Worm (Caenorhabditis elegans) whole organism, L2 larva: Measurements from ENCODE around the gene C16D9.6.

ENCODE experiments used
- F13H6.1 ChIP-seq: sonication (generic microtip); optimal IDR thresholded peaks from 2 replicates; lab custom pipeline; 2016; ENCODE audit warnings: missing genetic modification characterization, missing compliant biosample characterization
- R02D3.7 ChIP-seq: fragments of 150-350 bp; optimal IDR thresholded peaks from 2 replicates; lab custom pipeline; 2014; ENCODE audit warnings: missing biosample characterization, missing genetic modification characterization
- Y55F3AM.14 ChIP-seq: fragments of 200-800 bp; sonication (Bioruptor generic); optimal IDR thresholded peaks from 2 replicates; lab custom pipeline; 2018; ENCODE audit warnings: mild to moderate bottlenecking, missing genetic modification characterization, missing compliant biosample characterization
- ZK546.5 ChIP-seq: sonication (generic microtip); optimal IDR thresholded peaks from 2 replicates; lab custom pipeline; 2017; ENCODE audit warnings: missing biosample characterization, missing genetic modification characterization
- aly-2 ChIP-seq: fragments of 150-350 bp; optimal IDR thresholded peaks from 2 replicates; lab custom pipeline; 2014; ENCODE audit warnings: missing biosample characterization, missing genetic modification characterization
- ama-1 ChIP-seq: fragments of 150-350 bp; optimal IDR thresholded peaks from 2 replicates; lab custom pipeline; 2018; ENCODE audit warnings: inconsistent platforms
- blmp-1 ChIP-seq: sonication (generic microtip); optimal IDR thresholded peaks from 2 replicates; lab custom pipeline; 2017; ENCODE audit warnings: missing genetic modification characterization, mild to moderate bottlenecking, missing compliant biosample characterization, antibody characterized with exemption, moderate library complexity; ENCODE audit not compliant: insufficient read depth
- crh-2 ChIP-seq: sonication (generic microtip); optimal IDR thresholded peaks from 2 replicates; lab custom pipeline; 2017; ENCODE audit warnings: missing biosample characterization, missing genetic modification characterization
- dmd-4 ChIP-seq: sonication (generic microtip); optimal IDR thresholded peaks from 2 replicates; lab custom pipeline; 2017; ENCODE audit warnings: missing biosample characterization, missing genetic modification characterization
- egl-27 ChIP-seq: sonication (generic microtip); optimal IDR thresholded peaks from 3 replicates; lab custom pipeline; 2017; ENCODE audit warnings: missing biosample characterization, missing genetic modification reagents, missing genetic modification characterization
- elt-1 ChIP-seq: fragments of 150-350 bp; optimal IDR thresholded peaks from 2 replicates; lab custom pipeline; 2014; ENCODE audit warnings: missing biosample characterization, missing genetic modification characterization
- elt-3 ChIP-seq: sonication (generic microtip); optimal IDR thresholded peaks from 2 replicates; lab custom pipeline; 2017; ENCODE audit warnings: missing biosample characterization, missing genetic modification characterization
- fos-1 ChIP-seq: fragments of 150-350 bp; optimal IDR thresholded peaks from 2 replicates; lab custom pipeline; 2014; ENCODE audit warnings: missing biosample characterization, missing genetic modification characterization
- gmeb-1 ChIP-seq: fragments of 150-350 bp; optimal IDR thresholded peaks from 2 replicates; lab custom pipeline; 2014; ENCODE audit warnings: missing biosample characterization, missing genetic modification characterization
- lin-11 ChIP-seq: fragments of 150-350 bp; sonication (generic microtip); optimal IDR thresholded peaks from 2 replicates; lab custom pipeline; 2014; ENCODE audit warnings: missing biosample characterization, missing genetic modification characterization, inconsistent platforms, mixed read lengths
- lin-39 ChIP-seq: fragments of 150-350 bp; optimal IDR thresholded peaks from 2 replicates; lab custom pipeline; 2014; ENCODE audit warnings: missing biosample characterization, missing genetic modification reagents, missing genetic modification characterization
- lsy-2 ChIP-seq, 2 experiments: fragments of 150-350 bp in 1 of 2; sonication (generic microtip) in 1 of 2; optimal IDR thresholded peaks; 2 replicates each; lab custom pipeline; 2014 to 2017; ENCODE audit warnings: missing biosample characterization in 2 of 2, missing genetic modification characterization in 2 of 2
- mab-5 ChIP-seq: fragments of 150-350 bp; optimal IDR thresholded peaks from 2 replicates; lab custom pipeline; 2014; ENCODE audit warnings: missing biosample characterization, missing genetic modification characterization
- mbf-1 ChIP-seq: sonication (generic microtip); optimal IDR thresholded peaks from 2 replicates; lab custom pipeline; 2017; ENCODE audit warnings: missing biosample characterization, missing genetic modification characterization
- nhr-12 ChIP-seq: fragments of 150-350 bp; optimal IDR thresholded peaks from 2 replicates; lab custom pipeline; 2014; ENCODE audit warnings: missing biosample characterization, missing genetic modification characterization
- nhr-21 ChIP-seq: fragments of 150-350 bp; optimal IDR thresholded peaks from 2 replicates; lab custom pipeline; 2014; ENCODE audit warnings: missing biosample characterization, missing genetic modification characterization
- nhr-23 ChIP-seq: fragments of 150-350 bp; optimal IDR thresholded peaks from 2 replicates; lab custom pipeline; 2014; ENCODE audit warnings: missing biosample characterization, missing genetic modification reagents, missing genetic modification characterization
- nhr-237 ChIP-seq: fragments of 150-350 bp; optimal IDR thresholded peaks from 2 replicates; lab custom pipeline; 2014; ENCODE audit warnings: missing biosample characterization, missing genetic modification characterization
- nhr-25 ChIP-seq: fragments of 150-350 bp; sonication (generic microtip); optimal IDR thresholded peaks from 3 replicates; lab custom pipeline; 2014; ENCODE audit warnings: missing biosample characterization, missing genetic modification characterization
- nhr-6 ChIP-seq: fragments of 150-350 bp; optimal IDR thresholded peaks from 2 replicates; lab custom pipeline; 2014; ENCODE audit warnings: missing biosample characterization, missing genetic modification characterization
- sem-4 ChIP-seq: fragments of 150-350 bp; optimal IDR thresholded peaks from 2 replicates; lab custom pipeline; 2014; ENCODE audit warnings: missing biosample characterization, missing genetic modification reagents, missing genetic modification characterization
- skn-1 ChIP-seq: sonication (generic microtip); optimal IDR thresholded peaks from 2 replicates; lab custom pipeline; 2017; ENCODE audit warnings: missing biosample characterization, missing genetic modification characterization
- sma-3 ChIP-seq: sonication (generic microtip); optimal IDR thresholded peaks from 2 replicates; lab custom pipeline; 2016; ENCODE audit warnings: missing genetic modification reagents, missing genetic modification characterization, missing compliant biosample characterization
- snpc-4 ChIP-seq: fragments of 150-350 bp; optimal IDR thresholded peaks from 2 replicates; lab custom pipeline; 2014; ENCODE audit warnings: missing biosample characterization, missing genetic modification characterization
- unc-39 ChIP-seq: fragments of 150-350 bp; optimal IDR thresholded peaks from 2 replicates; lab custom pipeline; 2014; ENCODE audit warnings: missing biosample characterization, missing genetic modification characterization
- unc-55 ChIP-seq: fragments of 150-350 bp; sonication (generic microtip); optimal IDR thresholded peaks from 3 replicates; lab custom pipeline; 2014; ENCODE audit warnings: missing biosample characterization, missing genetic modification reagents, missing genetic modification characterization
- unc-62 ChIP-seq: fragments of 150-350 bp; optimal IDR thresholded peaks from 2 replicates; lab custom pipeline; 2014; ENCODE audit warnings: missing biosample characterization, missing genetic modification reagents, missing genetic modification characterization
- zag-1 ChIP-seq: fragments of 150-350 bp; optimal IDR thresholded peaks from 2 replicates; lab custom pipeline; 2014; ENCODE audit warnings: missing biosample characterization, missing genetic modification characterization
- ztf-4 ChIP-seq: fragments of 150-350 bp; optimal IDR thresholded peaks from 2 replicates; lab custom pipeline; 2014; ENCODE audit warnings: missing biosample characterization, missing genetic modification characterization

The C16D9.6 gene

ce11 chrV:8250208-8250607 lies at the start of gene C16D9.6:
TSS of gene C16D9.6 (minus strand) at chrV:8250308.
- no peak for TF ChIP-seq gmeb-1 (tag; lab: Kevin White, UChicago)
- no peak for TF ChIP-seq elt-3 (tag; lab: Kevin White, UChicago)
- no peak for TF ChIP-seq nhr-12 (tag; lab: Kevin White, UChicago)
- no peak for TF ChIP-seq ama-1 (lab: Kevin White, UChicago)
- no peak for TF ChIP-seq snpc-4 (tag; lab: Kevin White, UChicago)
- TF ChIP-seq, all 48 proteins: peak for 0

DNA sequence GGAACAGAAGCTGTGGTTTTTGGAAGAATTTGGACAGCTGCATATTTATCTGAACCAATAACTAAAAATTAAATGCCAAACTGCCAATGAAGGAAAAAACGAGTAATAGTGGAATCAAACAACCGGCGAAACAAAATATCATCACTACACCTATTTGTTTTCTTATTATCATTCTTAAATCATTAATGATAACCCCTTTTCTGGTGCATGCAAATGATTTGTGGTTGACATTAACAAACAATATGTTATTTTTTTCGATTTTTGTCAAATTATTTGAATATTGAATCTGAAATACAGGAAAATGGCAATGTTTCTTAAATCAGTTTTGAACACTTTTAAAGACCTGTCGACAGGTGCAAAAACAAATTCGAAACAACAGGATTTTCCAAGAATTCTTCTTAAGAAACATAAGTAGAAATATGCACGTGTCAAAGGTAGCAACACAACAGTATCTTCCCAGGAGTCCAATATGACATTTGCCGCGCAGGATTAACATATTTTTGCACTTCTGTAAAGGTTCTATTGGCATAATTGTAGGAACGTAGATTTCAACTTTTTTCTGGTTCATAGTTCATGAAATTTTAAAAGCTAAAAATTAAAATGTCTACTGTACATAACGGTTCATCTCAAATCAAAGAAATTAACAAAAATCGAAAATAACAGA lies 49.2 kb upstream of the C16D9.6 start, which contains the start of gene W02D7.5:
Gene W02D7.5 (minus strand): TSS at position 51 of the 664 bp plus-strand sequence.
- TF ChIP-seq mbf-1 (no peak), nhr-23 (no peak), dmd-4 (tag; lab: Kevin White, UChicago) (no peak)

DNA sequence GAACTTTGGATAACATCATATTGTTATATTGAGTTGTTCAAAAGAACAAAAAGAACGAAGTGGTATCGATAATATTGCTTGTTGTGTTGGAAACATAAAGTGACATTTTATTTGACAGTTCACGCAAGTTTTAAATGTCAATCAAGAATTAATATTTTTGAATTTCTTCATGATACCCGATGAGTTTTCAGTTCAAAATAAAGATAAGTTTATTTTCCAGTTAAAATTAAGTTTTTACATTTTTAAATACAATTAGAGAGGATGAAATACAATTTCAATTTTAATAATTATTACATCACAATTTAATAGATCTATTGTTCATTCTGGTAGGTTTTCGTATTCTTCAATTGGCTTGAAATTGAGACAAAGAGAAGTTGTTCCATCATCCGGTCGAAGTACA lies 47.4 kb upstream of the C16D9.6 start, which contains the start of gene W02D7.4:
Gene W02D7.4 (minus strand): TSS at position 101 of the 400 bp plus-strand sequence.
- TF ChIP-seq ZK546.5 (tag; lab: Kevin White, UChicago) (no peak), crh-2 (tag; lab: Kevin White, UChicago) (no peak), aly-2 (tag; lab: Kevin White, UChicago) (no peak), snpc-4 (tag; lab: Kevin White, UChicago) (no peak), lsy-2 (tag; optimal IDR thresholded peaks at IDR 0.05; lab: Kevin White, UChicago) (no peak), nhr-6 (no peak), ztf-4 (tag; lab: Kevin White, UChicago) (no peak), elt-3 (tag; lab: Kevin White, UChicago) (no peak), elt-1 (tag; lab: Kevin White, UChicago) (no peak)
- TF ChIP-seq, all 48 proteins: peak for 0

DNA sequence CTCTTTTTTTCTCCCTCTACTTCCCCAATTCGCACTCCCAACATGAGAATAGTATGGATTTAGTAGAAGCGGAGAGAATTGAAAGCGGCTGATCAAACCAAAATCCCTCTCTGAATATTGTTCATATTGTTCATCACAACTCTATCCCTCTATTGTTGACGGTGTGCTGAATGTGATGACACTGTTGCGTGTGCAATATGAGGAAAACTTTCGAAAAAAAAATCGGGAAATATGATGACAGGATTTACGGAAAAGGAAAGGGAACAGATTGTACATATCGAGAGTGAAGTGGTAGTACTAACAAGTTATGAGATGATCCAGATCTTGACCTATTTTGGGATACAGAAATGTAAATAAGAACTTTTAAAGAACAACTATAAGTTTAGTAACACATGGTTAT lies 45.8 kb upstream of the C16D9.6 start, which contains the start of gene smex-1:
Gene smex-1 (minus strand): TSS at position 101 of the 400 bp plus-strand sequence.
- no peak for TF ChIP-seq unc-55
- no peak for TF ChIP-seq unc-62
- no peak for TF ChIP-seq dmd-4 (tag; lab: Kevin White, UChicago)
- no peak for TF ChIP-seq R02D3.7 (tag; lab: Kevin White, UChicago)
- TF ChIP-seq lin-39 (tag; lab: Kevin White, UChicago): no peak
- TF ChIP-seq ZK546.5 (tag; lab: Kevin White, UChicago): no peak
- no peak for TF ChIP-seq nhr-23
- no peak for TF ChIP-seq nhr-25
- no peak for TF ChIP-seq crh-2 (tag; lab: Kevin White, UChicago)
- no peak for TF ChIP-seq Y55F3AM.14
- TF ChIP-seq unc-39 (tag; lab: Kevin White, UChicago): no peak
- TF ChIP-seq zag-1 (tag; lab: Kevin White, UChicago): no peak
- TF ChIP-seq lin-11 (tag; lab: Kevin White, UChicago): no peak
- no peak for TF ChIP-seq fos-1 (tag; lab: Kevin White, UChicago)
- no peak for TF ChIP-seq F13H6.1 (tag; lab: Kevin White, UChicago)
- no peak for TF ChIP-seq ztf-4 (tag; lab: Kevin White, UChicago)
- TF ChIP-seq nhr-6: no peak
- TF ChIP-seq nhr-237: no peak
- no peak for TF ChIP-seq gmeb-1 (tag; lab: Kevin White, UChicago)

- no peak for TF ChIP-seq zag-1 (tag; lab: Kevin White, UChicago)
- no peak for TF ChIP-seq unc-39 (tag; lab: Kevin White, UChicago)
- no peak for TF ChIP-seq Y55F3AM.14
- TF ChIP-seq unc-55: no peak
- no peak for TF ChIP-seq egl-27 (tag; lab: Kevin White, UChicago)
- no peak for TF ChIP-seq gmeb-1 (tag; lab: Kevin White, UChicago)
- TF ChIP-seq skn-1: no peak
- TF ChIP-seq lin-39 (tag; lab: Kevin White, UChicago): no peak
- TF ChIP-seq dmd-4 (tag; lab: Kevin White, UChicago): no peak
- TF ChIP-seq lsy-2 (tag; optimal IDR thresholded peaks at IDR 0.05; lab: Kevin White, UChicago): no peak
- no peak for TF ChIP-seq nhr-21
- TF ChIP-seq sma-3 (GFP tag; lab: Kevin White, UChicago): no peak
- TF ChIP-seq crh-2 (tag; lab: Kevin White, UChicago): no peak
- TF ChIP-seq sem-4 (tag; lab: Kevin White, UChicago): no peak
- no peak for TF ChIP-seq elt-1 (tag; lab: Kevin White, UChicago)
- no peak for TF ChIP-seq mab-5
- TF ChIP-seq blmp-1 (tag; lab: Kevin White, UChicago): no peak
- no peak for TF ChIP-seq nhr-237
Observed at ce11 chrV:8291764-8292163, 41.7 kb upstream of the C16D9.6 start, which contains the start of gene srg-33. TSS of gene srg-33 (plus strand) at chrV:8292064.
